Worm (Caenorhabditis elegans): ENCODE results near the gene cal-2.

DNA sequence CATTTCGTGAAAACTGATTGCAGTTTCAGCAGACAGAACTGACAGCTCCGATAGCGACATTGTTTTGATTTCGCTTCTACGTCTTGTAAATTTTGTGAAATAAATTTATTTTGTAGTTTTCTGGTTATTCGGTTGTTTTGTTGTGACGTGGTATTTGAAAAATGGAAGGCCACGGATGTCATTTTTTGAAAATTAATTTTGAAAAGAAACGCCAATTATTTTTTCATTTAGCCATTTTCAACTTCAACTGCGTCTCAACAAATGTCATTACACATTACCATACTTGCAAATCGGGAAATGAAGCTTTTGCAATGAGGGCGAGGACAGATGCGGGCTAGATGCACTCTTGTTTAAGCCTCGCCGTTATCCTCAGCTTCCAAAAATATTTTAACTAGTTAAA, 27.4 kb downstream of the cal-2 start, which contains the start of gene C18E9.8:
- no peak for TF ChIP-seq hmg-4 (GFP tag; optimal IDR thresholded peaks at IDR 0.05)
- no peak for TF ChIP-seq ceh-36 (tag; optimal IDR thresholded peaks at IDR 0.05)
- no peak for TF ChIP-seq hnd-1 (tag; optimal IDR thresholded peaks at IDR 0.05)
- TF ChIP-seq sea-1 (GFP tag; conservative IDR thresholded peaks at IDR 0.05) = no peak
- no peak for TF ChIP-seq tra-4 (tag; optimal IDR thresholded peaks at IDR 0.05)
- TF ChIP-seq ama-1 (optimal IDR thresholded peaks at IDR 0.05) = no peak
- TF ChIP-seq ets-7 (tag; optimal IDR thresholded peaks at IDR 0.05) = no peak
- TF ChIP-seq F13C5.2 (tag; optimal IDR thresholded peaks at IDR 0.05) = no peak
- TF ChIP-seq pes-1 (GFP tag; IDR thresholded peaks at IDR 0.05) = no peak
- TF ChIP-seq tbx-11 (GFP tag; IDR thresholded peaks at IDR 0.05) = no peak
- no peak for TF ChIP-seq B0310.2 (tag; optimal IDR thresholded peaks at IDR 0.05)
